Fruit fly (Drosophila melanogaster): ENCODE data around the gene alpha-Man-IIa.

dm6 chr3R:9411928-9412640 is at the start of gene alpha-Man-IIa, which contains the start of gene Task7:
- no peak for TF ChIP-seq CG13894 (tag; optimal IDR thresholded peaks at IDR 0.05)
- TF ChIP-seq dan (GFP tag; IDR thresholded peaks at IDR 0.05): no peak
- TF ChIP-seq scrt (GFP tag; optimal IDR thresholded peaks at IDR 0.05): no peak
- no peak for TF ChIP-seq Tbp (GFP tag; optimal IDR thresholded peaks at IDR 0.05)
- TF ChIP-seq CG4617 (GFP tag; optimal IDR thresholded peaks at IDR 0.05; ENCODE audit: borderline replicate concordance): no peak
- no peak for TF ChIP-seq seq (GFP tag; IDR thresholded peaks at IDR 0.05)
- no peak for TF ChIP-seq esg (GFP tag; conservative IDR thresholded peaks at IDR 0.05)
- TF ChIP-seq emc (GFP tag; optimal IDR thresholded peaks at IDR 0.05): no peak
